Worm (Caenorhabditis elegans) whole organism, L4 larva: ENCODE results near the gene nspc-20.

Experiments
- D1046.2 ChIP-seq: fragments of 200-800 bp; sonication (Bioruptor generic); IDR thresholded peaks from 2 replicates; pipeline ENCODE4 v1.3.6; 2022; ENCODE audit warnings: missing genetic modification characterization, missing compliant biosample characterization
- F26F4.8 ChIP-seq: fragments of 200-800 bp; sonication (Bioruptor generic); conservative IDR thresholded peaks from 2 replicates; pipeline ENCODE4 v1.3.6; 2022; ENCODE audit warnings: missing genetic modification characterization, missing compliant biosample characterization
- F44E2.7 ChIP-seq: fragments of 200-800 bp; sonication (Bioruptor generic); IDR thresholded peaks from 2 replicates; pipeline ENCODE4 v2.1.2; 2022; ENCODE audit warnings: missing genetic modification characterization, missing compliant biosample characterization
- T20F7.1 ChIP-seq: fragments of 200-800 bp; sonication (Bioruptor generic); optimal IDR thresholded peaks from 2 replicates; lab custom pipeline; 2018; ENCODE audit warnings: mild to moderate bottlenecking, missing genetic modification characterization, missing compliant biosample characterization
- T26A8.4 ChIP-seq: fragments of 200-800 bp; sonication (Bioruptor generic); IDR thresholded peaks from 2 replicates; pipeline ENCODE4 v1.3.6; 2022; ENCODE audit warnings: missing genetic modification characterization, missing compliant biosample characterization
- aha-1 ChIP-seq: fragments of 150-350 bp; peaks from one replicate; lab custom pipeline; 2014; ENCODE audit warnings: missing biosample characterization, missing genetic modification characterization
- aly-2 ChIP-seq: sonication (generic microtip); optimal IDR thresholded peaks from 2 replicates; lab custom pipeline; 2018; ENCODE audit warnings: missing biosample characterization, missing genetic modification characterization
- ama-1 ChIP-seq: fragments of 150-350 bp; optimal IDR thresholded peaks from 2 replicates; lab custom pipeline; 2014; ENCODE audit warnings: inconsistent platforms, mixed read lengths
- attf-4 ChIP-seq: sonication (generic microtip); optimal IDR thresholded peaks from 3 replicates; lab custom pipeline; 2017; ENCODE audit warnings: missing biosample characterization, missing genetic modification characterization
- ceh-28 ChIP-seq: fragments of 150-350 bp; optimal IDR thresholded peaks from 2 replicates; lab custom pipeline; 2014; ENCODE audit warnings: missing biosample characterization, missing genetic modification reagents, missing genetic modification characterization
- ceh-62 ChIP-seq: sonication (generic microtip); optimal IDR thresholded peaks from 2 replicates; lab custom pipeline; 2017; ENCODE audit warnings: missing biosample characterization, missing genetic modification characterization
- ces-1 ChIP-seq: fragments of 150-350 bp; sonication (generic microtip); optimal IDR thresholded peaks from 4 replicates; lab custom pipeline; 2014; ENCODE audit warnings: missing biosample characterization, missing genetic modification reagents, missing genetic modification characterization
- cey-2 ChIP-seq: sonication (generic microtip); optimal IDR thresholded peaks from 3 replicates; lab custom pipeline; 2017; ENCODE audit warnings: missing genetic modification characterization, mild to moderate bottlenecking, missing compliant biosample characterization, antibody characterized with exemption, borderline replicate concordance; ENCODE audit not compliant: insufficient read depth
- ctbp-1 ChIP-seq: fragments of 200-800 bp; sonication (Bioruptor generic); IDR thresholded peaks from 2 replicates; pipeline ENCODE4 v1.3.6; 2022; ENCODE audit warnings: missing genetic modification reagents, missing genetic modification characterization, missing compliant biosample characterization
- daf-12 ChIP-seq: fragments of 150-350 bp; optimal IDR thresholded peaks from 2 replicates; lab custom pipeline; 2014; ENCODE audit warnings: missing biosample characterization, missing genetic modification reagents, missing genetic modification characterization
- daf-19 ChIP-seq: fragments of 200-800 bp; sonication (Bioruptor generic); conservative IDR thresholded peaks from 2 replicates; pipeline ENCODE4 v1.3.6; 2022; ENCODE audit warnings: missing genetic modification characterization, missing compliant biosample characterization
- daf-8 ChIP-seq: fragments of 200-800 bp; sonication (Bioruptor generic); IDR thresholded peaks from 2 replicates; pipeline ENCODE4 v1.3.6; 2022; ENCODE audit warnings: missing genetic modification characterization, missing compliant biosample characterization
- dmd-8 ChIP-seq: fragments of 200-800 bp; sonication (Bioruptor generic); IDR thresholded peaks from 2 replicates; pipeline ENCODE4 v1.3.6; 2022; ENCODE audit warnings: missing genetic modification characterization, missing compliant biosample characterization
- egl-27 ChIP-seq: sonication (generic microtip); optimal IDR thresholded peaks from 3 replicates; lab custom pipeline; 2017; ENCODE audit warnings: missing biosample characterization, missing genetic modification reagents, missing genetic modification characterization
- egl-43 ChIP-seq: fragments of 200-800 bp; sonication (Bioruptor generic); IDR thresholded peaks from 2 replicates; pipeline ENCODE4 v1.3.6; 2022; ENCODE audit warnings: missing genetic modification reagents, missing genetic modification characterization, missing compliant biosample characterization
- gei-8 ChIP-seq: fragments of 200-800 bp; sonication (Bioruptor generic); optimal IDR thresholded peaks from 2 replicates; lab custom pipeline; 2018; ENCODE audit warnings: mild to moderate bottlenecking, missing genetic modification characterization, missing compliant biosample characterization
- hif-1 ChIP-seq, 2 experiments: sonication (generic microtip); optimal IDR thresholded peaks; 2 replicates each; lab custom pipeline; 2016 to 2017; ENCODE audit warnings: missing compliant biosample characterization in 2 of 2, missing genetic modification characterization in 2 of 2, missing genetic modification reagents in 2 of 2, missing genotype in 2 of 2, mild to moderate bottlenecking in 1 of 2
- hlh-30 ChIP-seq: sonication (generic microtip); optimal IDR thresholded peaks from 2 replicates; lab custom pipeline; 2017; ENCODE audit warnings: antibody characterized with exemption, mild to moderate bottlenecking, missing genetic modification characterization, missing compliant biosample characterization; ENCODE audit not compliant: insufficient read depth
- hmg-1.1 ChIP-seq: fragments of 200-800 bp; sonication (Bioruptor generic); IDR thresholded peaks from 2 replicates; pipeline ENCODE4 v1.3.6; 2022; ENCODE audit warnings: missing genetic modification reagents, missing genetic modification characterization, missing compliant biosample characterization
- lim-7 ChIP-seq: fragments of 200-800 bp; sonication (Bioruptor generic); IDR thresholded peaks from 2 replicates; pipeline ENCODE4 v1.3.6; 2022; ENCODE audit warnings: missing genetic modification characterization, missing compliant biosample characterization
- lin-1 ChIP-seq: fragments of 200-800 bp; sonication (Bioruptor generic); IDR thresholded peaks from 2 replicates; pipeline ENCODE4 v1.3.6; 2022; ENCODE audit warnings: missing genetic modification reagents, missing genetic modification characterization, missing compliant biosample characterization
- lin-29 ChIP-seq: fragments of 200-800 bp; sonication (Bioruptor generic); IDR thresholded peaks from 2 replicates; pipeline ENCODE4 v1.3.6; 2022; ENCODE audit warnings: missing genetic modification reagents, missing genetic modification characterization, missing compliant biosample characterization
- lin-39 ChIP-seq: fragments of 150-350 bp; optimal IDR thresholded peaks from 2 replicates; lab custom pipeline; 2014; ENCODE audit warnings: missing biosample characterization, missing genetic modification reagents, missing genetic modification characterization
- lir-3 ChIP-seq: sonication (generic microtip); optimal IDR thresholded peaks from 2 replicates; lab custom pipeline; 2016; ENCODE audit warnings: mild to moderate bottlenecking, missing genetic modification characterization, missing compliant biosample characterization
- madf-5 ChIP-seq, 2 experiments: fragments of 200-800 bp; sonication (Bioruptor generic); IDR thresholded peaks; 2 replicates each; pipeline ENCODE4 v1.3.6; 2022; ENCODE audit warnings: missing compliant biosample characterization in 2 of 2, missing genetic modification characterization in 2 of 2
- madf-9 ChIP-seq: fragments of 200-800 bp; sonication (Bioruptor generic); conservative IDR thresholded peaks from 2 replicates; pipeline ENCODE4 v1.3.6; 2022; ENCODE audit warnings: missing genetic modification reagents, missing genetic modification characterization, missing compliant biosample characterization
- mxl-2 ChIP-seq: fragments of 200-800 bp; sonication (Bioruptor generic); conservative IDR thresholded peaks from 2 replicates; pipeline ENCODE4 v1.3.6; 2022; ENCODE audit warnings: missing genetic modification reagents, missing genetic modification characterization, missing compliant biosample characterization
- mxl-3 ChIP-seq: fragments of 200-800 bp; sonication (Bioruptor generic); optimal IDR thresholded peaks from 2 replicates; lab custom pipeline; 2018; ENCODE audit warnings: mild to moderate bottlenecking, missing genetic modification characterization, missing compliant biosample characterization
- nhr-102 ChIP-seq: sonication (generic microtip); optimal IDR thresholded peaks from 2 replicates; lab custom pipeline; 2016; ENCODE audit warnings: mild to moderate bottlenecking, missing genetic modification characterization, moderate library complexity, missing compliant biosample characterization
- nhr-111 ChIP-seq: fragments of 200-800 bp; sonication (Bioruptor generic); optimal IDR thresholded peaks from 2 replicates; lab custom pipeline; 2018; ENCODE audit warnings: mild to moderate bottlenecking, missing genetic modification characterization, missing compliant biosample characterization
- nhr-28 ChIP-seq: fragments of 150-350 bp; optimal IDR thresholded peaks from 2 replicates; lab custom pipeline; 2014; ENCODE audit warnings: missing biosample characterization, missing genetic modification characterization
- nhr-42 ChIP-seq: fragments of 200-800 bp; sonication (Bioruptor generic); IDR thresholded peaks from 2 replicates; pipeline ENCODE4 v1.3.6; 2022; ENCODE audit warnings: missing genetic modification characterization, missing compliant biosample characterization
- nhr-6 ChIP-seq: fragments of 150-350 bp; optimal IDR thresholded peaks from 2 replicates; lab custom pipeline; 2014; ENCODE audit warnings: missing biosample characterization, missing genetic modification characterization
- nhr-76 ChIP-seq: fragments of 150-350 bp; optimal IDR thresholded peaks from 2 replicates; lab custom pipeline; 2014; ENCODE audit warnings: missing biosample characterization, missing genetic modification characterization
- pqm-1 ChIP-seq: sonication (generic microtip); optimal IDR thresholded peaks from 2 replicates; lab custom pipeline; 2017; ENCODE audit warnings: missing biosample characterization, missing genetic modification characterization
- snpc-4 ChIP-seq: fragments of 150-350 bp; optimal IDR thresholded peaks from 2 replicates; lab custom pipeline; 2014; ENCODE audit warnings: missing biosample characterization, missing genetic modification characterization
- spr-3 ChIP-seq: fragments of 200-800 bp; sonication (Bioruptor generic); optimal IDR thresholded peaks from 2 replicates; lab custom pipeline; 2018; ENCODE audit warnings: mild to moderate bottlenecking, missing genetic modification characterization, missing compliant biosample characterization
- tra-1 ChIP-seq: fragments of 200-800 bp; sonication (Bioruptor generic); IDR thresholded peaks from 2 replicates; pipeline ENCODE4 v1.3.6; 2022; ENCODE audit warnings: missing genetic modification reagents, missing genetic modification characterization, missing compliant biosample characterization
- unc-62 ChIP-seq, 3 experiments: fragments of 150-350 bp in 1 of 3; sonication (generic microtip); optimal IDR thresholded peaks in 2 of 3; peaks in 1 of 3; 1 replicate in 1 of 3; 2 replicates in 2 of 3; lab custom pipeline; 2014 to 2017; ENCODE audit warnings: missing biosample characterization in 3 of 3, missing genetic modification characterization in 3 of 3, missing genetic modification reagents in 3 of 3, missing genotype in 1 of 3
- zag-1 ChIP-seq: fragments of 150-350 bp; optimal IDR thresholded peaks from 2 replicates; lab custom pipeline; 2014; ENCODE audit warnings: missing biosample characterization, missing genetic modification characterization
- zfp-2 ChIP-seq: sonication (generic microtip); optimal IDR thresholded peaks from 2 replicates; lab custom pipeline; 2016; ENCODE audit warnings: mild to moderate bottlenecking, missing genetic modification characterization, missing compliant biosample characterization
- zip-11 ChIP-seq: fragments of 200-800 bp; sonication (Bioruptor generic); IDR thresholded peaks from 2 replicates; pipeline ENCODE4 v1.3.6; 2022; ENCODE audit warnings: missing genetic modification characterization, missing compliant biosample characterization
- ztf-11 ChIP-seq: fragments of 150-350 bp; optimal IDR thresholded peaks from 2 replicates; lab custom pipeline; 2014; ENCODE audit warnings: missing biosample characterization, missing genetic modification characterization

Gene nspc-20

DNA sequence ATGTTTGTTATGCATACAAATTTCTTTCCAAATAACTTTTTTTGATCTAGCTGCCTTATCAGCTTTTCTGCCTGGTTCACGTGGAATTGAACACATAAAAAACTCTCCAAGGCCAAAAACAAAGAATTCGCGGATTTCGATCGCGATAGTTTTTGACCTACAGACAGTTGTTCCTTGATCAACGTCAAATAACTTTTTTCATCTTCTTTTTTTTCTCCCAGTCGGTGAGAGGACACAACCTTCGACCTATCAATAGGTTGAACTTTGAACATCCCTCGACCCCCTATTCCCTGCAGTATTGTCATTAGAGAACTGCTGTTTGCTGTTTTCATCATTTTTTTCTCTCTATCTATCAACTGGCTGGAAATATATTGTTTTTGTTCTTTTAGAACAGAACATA is 33.8 kb upstream of the nspc-20 start (continued):
- TF ChIP-seq F26F4.8 (GFP tag; lab: Robert Waterston, UW) (no peak), madf-5 (GFP tag; IDR thresholded peaks at IDR 0.05; lab: Robert Waterston, UW) (no peak)

DNA sequence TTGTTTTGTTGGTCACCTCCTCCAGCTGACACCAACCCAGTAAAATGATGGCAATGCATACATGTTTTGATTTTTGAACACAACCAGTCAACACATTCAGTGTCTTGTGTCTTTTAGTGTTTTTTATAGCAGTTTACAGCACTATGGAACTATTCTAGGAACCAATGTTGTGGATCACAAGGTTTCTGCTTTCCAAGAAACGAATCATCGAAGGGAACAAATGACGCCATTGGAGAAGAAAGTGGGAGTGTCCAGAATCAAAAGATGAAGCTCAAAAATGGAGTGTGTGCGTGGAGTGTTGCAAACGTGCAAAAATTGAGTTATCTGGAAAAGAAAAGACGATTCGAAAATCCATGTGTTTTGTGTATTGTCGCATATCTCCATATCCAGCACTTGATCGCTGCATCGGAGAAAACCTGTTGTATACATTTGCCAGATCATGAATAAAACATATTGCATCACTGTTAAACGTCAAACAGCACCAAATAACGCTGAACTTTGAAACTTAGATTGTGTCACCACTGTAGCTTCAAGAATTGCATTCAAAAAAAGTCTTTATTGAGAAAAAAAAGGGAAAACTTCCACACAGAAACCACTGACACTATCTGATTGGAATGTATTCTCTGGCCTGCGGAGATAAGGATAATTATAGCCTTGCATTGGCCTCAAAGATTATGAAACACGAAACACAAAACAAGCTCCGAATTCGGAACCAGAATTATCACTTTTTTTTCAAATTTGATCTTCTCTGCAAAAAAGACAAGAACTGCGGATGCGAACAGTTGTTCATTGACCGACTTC is 32.5 kb upstream of the nspc-20 start:
- TF ChIP-seq mxl-3 (GFP tag; lab: Kevin White, UChicago) (no peak), egl-43 (peak; percentile 66; the same call in 1 of the 2 replicates), ceh-62 (no peak), cey-2 (tag; lab: Kevin White, UChicago) (no peak), pqm-1 (tag; lab: Kevin White, UChicago) (no peak), hlh-30 (peak; percentile 78), zip-11 (GFP tag; lab: Robert Waterston, UW) (no peak), nhr-6 (tag; lab: Kevin White, UChicago) (peak; percentile 7), snpc-4 (tag; lab: Kevin White, UChicago) (no peak), ces-1 (GFP tag; lab: Kevin White, UChicago) (no peak), ceh-28 (tag; lab: Kevin White, UChicago) (no peak), hmg-1.1 (no peak), ztf-11 (tag; lab: Kevin White, UChicago) (no peak), nhr-102 (tag; lab: Kevin White, UChicago) (no peak), unc-62 (GFP tag; optimal IDR thresholded peaks at IDR 0.05 in 1 of 2; lab: Kevin White, UChicago) (peak in 1 of 2 experiments; percentile 23), unc-62 (tag; optimal IDR thresholded peaks at IDR 0.05; lab: Kevin White, UChicago) (no peak), egl-27 (no peak), lim-7 (GFP tag; lab: Robert Waterston, UW) (no peak), D1046.2 (no peak), madf-5 (GFP tag; IDR thresholded peaks at IDR 0.05; lab: Robert Waterston, UW) (no peak), ama-1 (no peak), dmd-8 (no peak), lin-29 (GFP tag; lab: Robert Waterston, UW) (no peak), zfp-2 (tag; lab: Kevin White, UChicago) (no peak), lin-1 (GFP tag; lab: Robert Waterston, UW) (no peak), zag-1 (tag; lab: Kevin White, UChicago) (no peak), T26A8.4 (no peak), gei-8 (no peak), nhr-111 (GFP tag; lab: Kevin White, UChicago) (no peak), aha-1 (tag; lab: Kevin White, UChicago) (peak; percentile 98), F44E2.7 (GFP tag; lab: Robert Waterston, UW) (no peak), nhr-42 (no peak), mxl-2 (GFP tag; lab: Robert Waterston, UW) (peak; percentile 36; the same call in 1 of the 2 replicates), tra-1 (GFP tag; lab: Robert Waterston, UW) (0 out of 2 replicates have a peak, but pooled peaks have one; percentile 52), nhr-28 (tag; lab: Kevin White, UChicago) (peak; percentile 91), lir-3 (tag; lab: Kevin White, UChicago) (no peak), attf-4 (tag; lab: Kevin White, UChicago) (no peak), hif-1 (tag; optimal IDR thresholded peaks at IDR 0.05; lab: Kevin White, UChicago) (peak in 1 of 2 experiments; percentile 82), daf-19 (GFP tag; lab: Robert Waterston, UW) (no peak), aly-2 (tag; lab: Kevin White, UChicago) (no peak), spr-3 (GFP tag; lab: Kevin White, UChicago) (no peak), T20F7.1 (GFP tag; lab: Kevin White, UChicago) (no peak), madf-9 (no peak), daf-12 (tag; lab: Kevin White, UChicago) (no peak), daf-8 (GFP tag; lab: Robert Waterston, UW) (no peak), lin-39 (tag; lab: Kevin White, UChicago) (no peak), F26F4.8 (GFP tag; lab: Robert Waterston, UW) (no peak), ctbp-1 (peak; percentile 89), nhr-76 (tag; lab: Kevin White, UChicago) (no peak)
